Worm (Caenorhabditis elegans) whole organism, late embryonic: ENCODE measurements around the gene ets-9.

Source experiments
- ama-1 ChIP-seq: fragments of 150-350 bp; optimal IDR thresholded peaks from 2 replicates; lab custom pipeline; 2014
- pat-9 ChIP-seq: fragments of 200-800 bp; sonication (Bioruptor generic); optimal IDR thresholded peaks from 2 replicates; lab custom pipeline; 2018; ENCODE audit warnings: mild to moderate bottlenecking, missing genetic modification characterization, moderate library complexity, missing compliant biosample characterization
- unc-55 ChIP-seq: sonication (generic microtip); optimal IDR thresholded peaks from 2 replicates; lab custom pipeline; 2017; ENCODE audit warnings: missing biosample characterization, missing genetic modification reagents, missing genetic modification characterization

- no peak for TF ChIP-seq unc-55 (GFP tag; lab: Kevin White, UChicago)
- no peak for TF ChIP-seq ama-1
- TF ChIP-seq pat-9 (tag; lab: Kevin White, UChicago), result no peak
Observed at ce11 chrX:4248949-4249348, 30.6 kb upstream of the ets-9 start, which contains the start of gene hlh-13.
